Worm (Caenorhabditis elegans) whole organism, L4 larva: ENCODE results near the gene JC8.7.

Experiments used
- F10B5.3 ChIP-seq: sonication (generic microtip); optimal IDR thresholded peaks from 2 replicates; lab custom pipeline; 2016; ENCODE audit warnings: mild to moderate bottlenecking, missing genetic modification characterization, missing compliant biosample characterization
- F37D6.2 ChIP-seq: sonication (generic microtip); optimal IDR thresholded peaks from 2 replicates; lab custom pipeline; 2016; ENCODE audit warnings: mild to moderate bottlenecking, missing genetic modification characterization, missing compliant biosample characterization
- F44E2.7 ChIP-seq: fragments of 200-800 bp; sonication (Bioruptor generic); IDR thresholded peaks from 2 replicates; pipeline ENCODE4 v2.1.2; 2022; ENCODE audit warnings: missing genetic modification characterization, missing compliant biosample characterization
- R02D3.7 ChIP-seq: fragments of 150-350 bp; sonication (generic microtip); optimal IDR thresholded peaks from 3 replicates; lab custom pipeline; 2014; ENCODE audit warnings: missing biosample characterization, missing genetic modification characterization
- T26A8.4 ChIP-seq: fragments of 200-800 bp; sonication (Bioruptor generic); IDR thresholded peaks from 2 replicates; pipeline ENCODE4 v1.3.6; 2022; ENCODE audit warnings: missing genetic modification characterization, missing compliant biosample characterization
- Y105C5A.15 ChIP-seq: fragments of 200-800 bp; sonication (Bioruptor generic); IDR thresholded peaks from 2 replicates; pipeline ENCODE4 v1.3.6; 2022; ENCODE audit warnings: missing genetic modification characterization, missing compliant biosample characterization
- Y48G9A.11 ChIP-seq: fragments of 200-800 bp; sonication (Bioruptor generic); IDR thresholded peaks from 2 replicates; pipeline ENCODE4 v1.3.6; 2022; ENCODE audit warnings: missing genetic modification reagents, missing genetic modification characterization, missing compliant biosample characterization
- ZK546.5 ChIP-seq, 2 experiments: sonication (generic microtip); optimal IDR thresholded peaks; 2 replicates each; lab custom pipeline; 2017; ENCODE audit warnings: missing biosample characterization in 2 of 2, missing genetic modification characterization in 2 of 2
- aha-1 ChIP-seq: fragments of 150-350 bp; peaks from one replicate; lab custom pipeline; 2014; ENCODE audit warnings: missing biosample characterization, missing genetic modification characterization
- ama-1 ChIP-seq: fragments of 150-350 bp; optimal IDR thresholded peaks from 2 replicates; lab custom pipeline; 2014; ENCODE audit warnings: inconsistent platforms, mixed read lengths
- arid-1 ChIP-seq: fragments of 200-800 bp; sonication (Bioruptor generic); conservative IDR thresholded peaks from 2 replicates; pipeline ENCODE4 v1.3.6; 2022; ENCODE audit warnings: missing genetic modification reagents, missing genetic modification characterization, missing compliant biosample characterization
- attf-4 ChIP-seq: sonication (generic microtip); optimal IDR thresholded peaks from 3 replicates; lab custom pipeline; 2017; ENCODE audit warnings: missing biosample characterization, missing genetic modification characterization
- ceh-20 ChIP-seq: fragments of 200-800 bp; sonication (Bioruptor generic); IDR thresholded peaks from 2 replicates; pipeline ENCODE4 v1.3.6; 2022; ENCODE audit warnings: missing genetic modification reagents, missing genetic modification characterization, missing compliant biosample characterization
- ceh-82 ChIP-seq: sonication (generic microtip); optimal IDR thresholded peaks from 2 replicates; lab custom pipeline; 2017; ENCODE audit warnings: missing biosample characterization, missing genetic modification characterization
- daf-16 ChIP-seq, 3 experiments: sonication (generic microtip); optimal IDR thresholded peaks; 2 replicates each; lab custom pipeline; 2016 to 2017; ENCODE audit warnings: missing genetic modification characterization in 3 of 3, missing genetic modification reagents in 3 of 3, mild to moderate bottlenecking in 2 of 3, missing compliant biosample characterization in 2 of 3, missing biosample characterization in 1 of 3, moderate library complexity in 1 of 3
- dve-1 ChIP-seq: sonication (generic microtip); optimal IDR thresholded peaks from 2 replicates; lab custom pipeline; 2017; ENCODE audit warnings: antibody characterized with exemption, mild to moderate bottlenecking, missing genetic modification characterization, missing compliant biosample characterization; ENCODE audit not compliant: insufficient read depth
- egl-43 ChIP-seq: fragments of 200-800 bp; sonication (Bioruptor generic); IDR thresholded peaks from 2 replicates; pipeline ENCODE4 v1.3.6; 2022; ENCODE audit warnings: missing genetic modification reagents, missing genetic modification characterization, missing compliant biosample characterization
- fkh-10 ChIP-seq: fragments of 150-350 bp; optimal IDR thresholded peaks from 2 replicates; lab custom pipeline; 2014; ENCODE audit warnings: missing biosample characterization, missing genetic modification reagents, missing genetic modification characterization
- hif-1 ChIP-seq, 2 experiments: sonication (generic microtip); optimal IDR thresholded peaks; 2 replicates each; lab custom pipeline; 2016 to 2017; ENCODE audit warnings: missing compliant biosample characterization in 2 of 2, missing genetic modification characterization in 2 of 2, missing genetic modification reagents in 2 of 2, missing genotype in 2 of 2, mild to moderate bottlenecking in 1 of 2
- hlh-30 ChIP-seq: sonication (generic microtip); optimal IDR thresholded peaks from 2 replicates; lab custom pipeline; 2017; ENCODE audit warnings: antibody characterized with exemption, mild to moderate bottlenecking, missing genetic modification characterization, missing compliant biosample characterization; ENCODE audit not compliant: insufficient read depth
- lim-7 ChIP-seq: fragments of 200-800 bp; sonication (Bioruptor generic); IDR thresholded peaks from 2 replicates; pipeline ENCODE4 v1.3.6; 2022; ENCODE audit warnings: missing genetic modification characterization, missing compliant biosample characterization
- lin-15B ChIP-seq: fragments of 150-350 bp; sonication (generic microtip); optimal IDR thresholded peaks from 3 replicates; lab custom pipeline; 2014; ENCODE audit warnings: missing biosample characterization, missing genetic modification characterization
- lin-38 ChIP-seq: fragments of 200-800 bp; sonication (Bioruptor generic); IDR thresholded peaks from 2 replicates; pipeline ENCODE4 v1.3.6; 2022; ENCODE audit warnings: missing genetic modification reagents, missing genetic modification characterization, missing compliant biosample characterization
- mdt-29 ChIP-seq: fragments of 200-800 bp; sonication (Bioruptor generic); IDR thresholded peaks from 2 replicates; pipeline ENCODE4 v1.3.6; 2022; ENCODE audit warnings: missing genetic modification reagents, missing genetic modification characterization, missing compliant biosample characterization
- mes-2 ChIP-seq: sonication (generic microtip); optimal IDR thresholded peaks from 2 replicates; lab custom pipeline; 2016; ENCODE audit warnings: missing genotype, mild to moderate bottlenecking, missing genetic modification characterization, missing compliant biosample characterization; ENCODE audit not compliant: poor library complexity, severe bottlenecking
- mxl-2 ChIP-seq: fragments of 200-800 bp; sonication (Bioruptor generic); conservative IDR thresholded peaks from 2 replicates; pipeline ENCODE4 v1.3.6; 2022; ENCODE audit warnings: missing genetic modification reagents, missing genetic modification characterization, missing compliant biosample characterization
- nhr-11 ChIP-seq: fragments of 150-350 bp; optimal IDR thresholded peaks from 2 replicates; lab custom pipeline; 2014; ENCODE audit warnings: missing biosample characterization, missing genetic modification characterization
- nhr-25 ChIP-seq: sonication (generic microtip); optimal IDR thresholded peaks from 2 replicates; lab custom pipeline; 2017; ENCODE audit warnings: missing genetic modification characterization, mild to moderate bottlenecking, missing compliant biosample characterization, antibody characterized with exemption, moderate library complexity, borderline replicate concordance; ENCODE audit not compliant: insufficient read depth
- nhr-41 ChIP-seq: fragments of 200-800 bp; sonication (Bioruptor generic); IDR thresholded peaks from 2 replicates; pipeline ENCODE4 v1.3.6; 2022; ENCODE audit warnings: missing genetic modification reagents, missing genetic modification characterization, missing compliant biosample characterization
- nhr-6 ChIP-seq: fragments of 150-350 bp; optimal IDR thresholded peaks from 2 replicates; lab custom pipeline; 2014; ENCODE audit warnings: missing biosample characterization, missing genetic modification characterization
- php-3 ChIP-seq: fragments of 200-800 bp; sonication (Bioruptor generic); IDR thresholded peaks from 2 replicates; pipeline ENCODE4 v1.3.6; 2022; ENCODE audit warnings: missing genetic modification reagents, missing genetic modification characterization, missing compliant biosample characterization
- saeg-2 ChIP-seq: fragments of 200-800 bp; sonication (Bioruptor generic); IDR thresholded peaks from 2 replicates; pipeline ENCODE4 v1.3.6; 2022; ENCODE audit warnings: missing genetic modification reagents, missing genetic modification characterization, missing compliant biosample characterization
- sdz-12 ChIP-seq: fragments of 200-800 bp; sonication (Bioruptor generic); optimal IDR thresholded peaks from 2 replicates; lab custom pipeline; 2018; ENCODE audit warnings: mild to moderate bottlenecking, missing genetic modification characterization, missing compliant biosample characterization
- set-16 ChIP-seq: fragments of 200-800 bp; sonication (Bioruptor generic); IDR thresholded peaks from 2 replicates; pipeline ENCODE4 v1.3.6; 2022; ENCODE audit warnings: missing genetic modification reagents, missing genetic modification characterization, missing compliant biosample characterization
- spr-1 ChIP-seq: sonication (generic microtip); optimal IDR thresholded peaks from 2 replicates; lab custom pipeline; 2016; ENCODE audit warnings: mild to moderate bottlenecking, missing genetic modification characterization, missing compliant biosample characterization
- spr-3 ChIP-seq: fragments of 200-800 bp; sonication (Bioruptor generic); optimal IDR thresholded peaks from 2 replicates; lab custom pipeline; 2018; ENCODE audit warnings: mild to moderate bottlenecking, missing genetic modification characterization, missing compliant biosample characterization
- unc-39 ChIP-seq: sonication (generic microtip); optimal IDR thresholded peaks from 2 replicates; lab custom pipeline; 2017; ENCODE audit warnings: missing biosample characterization, missing genetic modification characterization
- vab-7 ChIP-seq: fragments of 200-800 bp; sonication (Bioruptor generic); IDR thresholded peaks from 2 replicates; pipeline ENCODE4 v1.3.6; 2022; ENCODE audit warnings: missing genetic modification reagents, missing genetic modification characterization, missing compliant biosample characterization
- zfp-3 ChIP-seq: fragments of 200-800 bp; sonication (Bioruptor generic); conservative IDR thresholded peaks from 2 replicates; pipeline ENCODE4 v1.3.6; 2022; ENCODE audit warnings: missing genetic modification reagents, missing genetic modification characterization, missing compliant biosample characterization
- ztf-11 ChIP-seq: fragments of 150-350 bp; optimal IDR thresholded peaks from 2 replicates; lab custom pipeline; 2014; ENCODE audit warnings: missing biosample characterization, missing genetic modification characterization
- ztf-7 ChIP-seq: fragments of 150-350 bp; optimal IDR thresholded peaks from 2 replicates; lab custom pipeline; 2014; ENCODE audit warnings: missing biosample characterization, missing genetic modification characterization

The JC8.7 gene

ce11 chrIV:13244024-13244423, 3.0 kb upstream of the JC8.7 start, which contains the start of gene cox-11:
Gene cox-11, plus strand, starts transcription at chrIV:13244324.
- TF ChIP-seq Y48G9A.11 (GFP tag; lab: Robert Waterston, UW) (no peak), fkh-10 (no peak), nhr-25 (tag; lab: Kevin White, UChicago) (no peak), spr-3 (no peak), lin-15B (tag; lab: Kevin White, UChicago) (no peak), mxl-2 (GFP tag; lab: Robert Waterston, UW) (no peak), ceh-20 (GFP tag; lab: Robert Waterston, UW) (no peak), spr-1 (tag; lab: Kevin White, UChicago) (no peak), nhr-6 (tag; lab: Kevin White, UChicago) (no peak), ZK546.5 (tag; optimal IDR thresholded peaks at IDR 0.05; lab: Kevin White, UChicago) (no peak), F44E2.7 (no peak), saeg-2 (GFP tag; lab: Robert Waterston, UW) (no peak), nhr-11 (no peak), ceh-82 (tag; lab: Kevin White, UChicago) (no peak), daf-16 (GFP tag; optimal IDR thresholded peaks at IDR 0.05; lab: Kevin White, UChicago) (no peak), daf-16 (tag; optimal IDR thresholded peaks at IDR 0.05; lab: Kevin White, UChicago) (no peak)

- TF ChIP-seq lin-38 (GFP tag; lab: Robert Waterston, UW) (0 out of 2 replicates have a peak, but pooled peaks have one; percentile 29), aha-1 (tag; lab: Kevin White, UChicago) (peak; percentile 21), arid-1 (no peak)
These were observed 719 bp downstream of the JC8.7 start for ce11 chrIV:13247780-13248179.

ce11 chrIV:13250243-13250642, 3.2 kb downstream of the JC8.7 start:
- TF ChIP-seq mdt-29 (peak; percentile 43; the same call in 1 of the 2 replicates), vab-7 (GFP tag; lab: Robert Waterston, UW) (no peak), nhr-41 (GFP tag; lab: Robert Waterston, UW) (no peak), lim-7 (GFP tag; lab: Robert Waterston, UW) (0 out of 2 replicates have a peak, but pooled peaks have one; percentile 9), spr-3 (no peak), egl-43 (no peak), zfp-3 (GFP tag; lab: Robert Waterston, UW) (peak; percentile 81; the same call in 1 of the 2 replicates), php-3 (GFP tag; lab: Robert Waterston, UW) (no peak), F10B5.3 (no peak), set-16 (no peak), ama-1 (lab: Kevin White, UChicago) (no peak), unc-39 (no peak), T26A8.4 (GFP tag; lab: Robert Waterston, UW) (0 out of 2 replicates have a peak, but pooled peaks have one; percentile 14), mes-2 (peak; percentile 8), arid-1 (no peak)

ce11 chrIV:13252211-13252610, 5.2 kb downstream of the JC8.7 start, which contains the start of gene ttr-51:
Gene ttr-51, minus strand, starts transcription at chrIV:13252311.
- TF ChIP-seq ztf-11 = no peak
- TF ChIP-seq Y105C5A.15 (GFP tag; lab: Robert Waterston, UW) = no peak
- no peak for TF ChIP-seq R02D3.7 (tag; lab: Kevin White, UChicago)
- peak; percentile 29 for TF ChIP-seq dve-1
- TF ChIP-seq attf-4 (tag; lab: Kevin White, UChicago) = no peak
- TF ChIP-seq nhr-11 = no peak
- no peak for TF ChIP-seq lim-7 (GFP tag; lab: Robert Waterston, UW)
- no peak for TF ChIP-seq T26A8.4 (GFP tag; lab: Robert Waterston, UW)
- no peak for TF ChIP-seq hlh-30 (tag; lab: Kevin White, UChicago)
- TF ChIP-seq nhr-6 (tag; lab: Kevin White, UChicago) = no peak
- no peak for TF ChIP-seq sdz-12 (GFP tag; lab: Kevin White, UChicago)
- TF ChIP-seq ztf-7 = no peak
- no peak for TF ChIP-seq F44E2.7
- no peak for TF ChIP-seq daf-16 (GFP tag; optimal IDR thresholded peaks at IDR 0.05; lab: Kevin White, UChicago)
- peak; percentile 32 for TF ChIP-seq daf-16 (tag; optimal IDR thresholded peaks at IDR 0.05; lab: Kevin White, UChicago)
- no peak for TF ChIP-seq F37D6.2
- no peak for TF ChIP-seq hif-1 (tag; optimal IDR thresholded peaks at IDR 0.05; lab: Kevin White, UChicago)
- TF ChIP-seq aha-1 (tag; lab: Kevin White, UChicago) = no peak
